Worm (Caenorhabditis elegans) whole organism, L2 larva: ENCODE data around the gene C54F6.20.

Source experiments
- C34F6.9 ChIP-seq: fragments of 150-350 bp; optimal IDR thresholded peaks from 2 replicates; lab custom pipeline; 2014; ENCODE audit warnings: missing biosample characterization, missing genetic modification characterization
- F13H6.1 ChIP-seq: sonication (generic microtip); optimal IDR thresholded peaks from 2 replicates; lab custom pipeline; 2016; ENCODE audit warnings: missing genetic modification characterization, missing compliant biosample characterization
- R02D3.7 ChIP-seq: fragments of 150-350 bp; optimal IDR thresholded peaks from 2 replicates; lab custom pipeline; 2014; ENCODE audit warnings: missing biosample characterization, missing genetic modification characterization
- Y55F3AM.14 ChIP-seq: fragments of 200-800 bp; sonication (Bioruptor generic); optimal IDR thresholded peaks from 2 replicates; lab custom pipeline; 2018; ENCODE audit warnings: mild to moderate bottlenecking, missing genetic modification characterization, missing compliant biosample characterization
- ZK546.5 ChIP-seq: sonication (generic microtip); optimal IDR thresholded peaks from 2 replicates; lab custom pipeline; 2017; ENCODE audit warnings: missing biosample characterization, missing genetic modification characterization
- alr-1 ChIP-seq: fragments of 150-350 bp; optimal IDR thresholded peaks from 2 replicates; lab custom pipeline; 2014; ENCODE audit warnings: missing biosample characterization, missing genetic modification characterization
- aly-2 ChIP-seq: fragments of 150-350 bp; optimal IDR thresholded peaks from 2 replicates; lab custom pipeline; 2014; ENCODE audit warnings: missing biosample characterization, missing genetic modification characterization
- ama-1 ChIP-seq: fragments of 150-350 bp; optimal IDR thresholded peaks from 2 replicates; lab custom pipeline; 2018; ENCODE audit warnings: inconsistent platforms
- blmp-1 ChIP-seq: sonication (generic microtip); optimal IDR thresholded peaks from 2 replicates; lab custom pipeline; 2017; ENCODE audit warnings: missing genetic modification characterization, mild to moderate bottlenecking, missing compliant biosample characterization, antibody characterized with exemption, moderate library complexity; ENCODE audit not compliant: insufficient read depth
- ceh-82 ChIP-seq: fragments of 150-350 bp; optimal IDR thresholded peaks from 2 replicates; lab custom pipeline; 2014; ENCODE audit warnings: missing biosample characterization, missing genetic modification characterization
- crh-2 ChIP-seq: sonication (generic microtip); optimal IDR thresholded peaks from 2 replicates; lab custom pipeline; 2017; ENCODE audit warnings: missing biosample characterization, missing genetic modification characterization
- dmd-4 ChIP-seq: sonication (generic microtip); optimal IDR thresholded peaks from 2 replicates; lab custom pipeline; 2017; ENCODE audit warnings: missing biosample characterization, missing genetic modification characterization
- elt-3 ChIP-seq: sonication (generic microtip); optimal IDR thresholded peaks from 2 replicates; lab custom pipeline; 2017; ENCODE audit warnings: missing biosample characterization, missing genetic modification characterization
- gmeb-1 ChIP-seq: fragments of 150-350 bp; optimal IDR thresholded peaks from 2 replicates; lab custom pipeline; 2014; ENCODE audit warnings: missing biosample characterization, missing genetic modification characterization
- lin-11 ChIP-seq: fragments of 150-350 bp; sonication (generic microtip); optimal IDR thresholded peaks from 2 replicates; lab custom pipeline; 2014; ENCODE audit warnings: missing biosample characterization, missing genetic modification characterization, inconsistent platforms, mixed read lengths
- lin-39 ChIP-seq: fragments of 150-350 bp; optimal IDR thresholded peaks from 2 replicates; lab custom pipeline; 2014; ENCODE audit warnings: missing biosample characterization, missing genetic modification reagents, missing genetic modification characterization
- mab-5 ChIP-seq: fragments of 150-350 bp; optimal IDR thresholded peaks from 2 replicates; lab custom pipeline; 2014; ENCODE audit warnings: missing biosample characterization, missing genetic modification characterization
- mbf-1 ChIP-seq: sonication (generic microtip); optimal IDR thresholded peaks from 2 replicates; lab custom pipeline; 2017; ENCODE audit warnings: missing biosample characterization, missing genetic modification characterization
- mdl-1 ChIP-seq, 2 experiments: fragments of 150-350 bp in 1 of 2; sonication (generic microtip) in 1 of 2; optimal IDR thresholded peaks; 2 replicates each; lab custom pipeline; 2017; ENCODE audit warnings: missing biosample characterization in 2 of 2, missing genetic modification characterization in 2 of 2
- nhr-10 ChIP-seq: sonication (generic microtip); optimal IDR thresholded peaks from 2 replicates; lab custom pipeline; 2017; ENCODE audit warnings: missing biosample characterization, missing genetic modification characterization
- nhr-11 ChIP-seq: fragments of 150-350 bp; optimal IDR thresholded peaks from 2 replicates; lab custom pipeline; 2014; ENCODE audit warnings: missing biosample characterization, missing genetic modification characterization
- nhr-12 ChIP-seq: fragments of 150-350 bp; optimal IDR thresholded peaks from 2 replicates; lab custom pipeline; 2014; ENCODE audit warnings: missing biosample characterization, missing genetic modification characterization
- nhr-21 ChIP-seq: fragments of 150-350 bp; optimal IDR thresholded peaks from 2 replicates; lab custom pipeline; 2014; ENCODE audit warnings: missing biosample characterization, missing genetic modification characterization
- nhr-23 ChIP-seq: fragments of 150-350 bp; optimal IDR thresholded peaks from 2 replicates; lab custom pipeline; 2014; ENCODE audit warnings: missing biosample characterization, missing genetic modification reagents, missing genetic modification characterization
- nhr-237 ChIP-seq: fragments of 150-350 bp; optimal IDR thresholded peaks from 2 replicates; lab custom pipeline; 2014; ENCODE audit warnings: missing biosample characterization, missing genetic modification characterization
- nhr-25 ChIP-seq: fragments of 150-350 bp; sonication (generic microtip); optimal IDR thresholded peaks from 3 replicates; lab custom pipeline; 2014; ENCODE audit warnings: missing biosample characterization, missing genetic modification characterization
- nhr-6 ChIP-seq: fragments of 150-350 bp; optimal IDR thresholded peaks from 2 replicates; lab custom pipeline; 2014; ENCODE audit warnings: missing biosample characterization, missing genetic modification characterization
- skn-1 ChIP-seq: sonication (generic microtip); optimal IDR thresholded peaks from 2 replicates; lab custom pipeline; 2017; ENCODE audit warnings: missing biosample characterization, missing genetic modification characterization
- sma-9 ChIP-seq, 2 experiments: fragments of 150-350 bp in 1 of 2; sonication (generic microtip) in 1 of 2; optimal IDR thresholded peaks; 2 replicates each; lab custom pipeline; 2014 to 2016; ENCODE audit warnings: missing genetic modification characterization in 2 of 2, mild to moderate bottlenecking in 1 of 2, missing biosample characterization in 1 of 2, missing compliant biosample characterization in 1 of 2, missing genetic modification reagents in 1 of 2, moderate library complexity in 1 of 2
- snpc-4 ChIP-seq: fragments of 150-350 bp; optimal IDR thresholded peaks from 2 replicates; lab custom pipeline; 2014; ENCODE audit warnings: missing biosample characterization, missing genetic modification characterization
- unc-39 ChIP-seq: fragments of 150-350 bp; optimal IDR thresholded peaks from 2 replicates; lab custom pipeline; 2014; ENCODE audit warnings: missing biosample characterization, missing genetic modification characterization
- unc-55 ChIP-seq: fragments of 150-350 bp; sonication (generic microtip); optimal IDR thresholded peaks from 3 replicates; lab custom pipeline; 2014; ENCODE audit warnings: missing biosample characterization, missing genetic modification reagents, missing genetic modification characterization
- unc-62 ChIP-seq: fragments of 150-350 bp; optimal IDR thresholded peaks from 2 replicates; lab custom pipeline; 2014; ENCODE audit warnings: missing biosample characterization, missing genetic modification reagents, missing genetic modification characterization
- zag-1 ChIP-seq: fragments of 150-350 bp; optimal IDR thresholded peaks from 2 replicates; lab custom pipeline; 2014; ENCODE audit warnings: missing biosample characterization, missing genetic modification characterization
- ztf-1 ChIP-seq: fragments of 200-800 bp; sonication (Bioruptor generic); conservative IDR thresholded peaks from 2 replicates; pipeline ENCODE4 v1.3.6; 2022; ENCODE audit warnings: missing genetic modification characterization, missing compliant biosample characterization

C54F6.20 gene

ce11 chrV:7543728-7544127 lies 19.2 kb downstream of the C54F6.20 start:
- TF ChIP-seq sma-9 (GFP tag; optimal IDR thresholded peaks at IDR 0.05; lab: Kevin White, UChicago) (peak; percentile 2), sma-9 (tag; optimal IDR thresholded peaks at IDR 0.05; lab: Kevin White, UChicago) (no peak), snpc-4 (tag; lab: Kevin White, UChicago) (no peak), nhr-21 (tag; lab: Kevin White, UChicago) (peak; percentile 69)

- TF ChIP-seq alr-1: no peak
- no peak for TF ChIP-seq ztf-1 (GFP tag; lab: Robert Waterston, UW)
- no peak for TF ChIP-seq nhr-237
- TF ChIP-seq ceh-82 (tag; lab: Kevin White, UChicago): no peak
- no peak for TF ChIP-seq unc-55 (GFP tag; lab: Kevin White, UChicago)
- TF ChIP-seq nhr-25: no peak
- no peak for TF ChIP-seq crh-2 (tag; lab: Kevin White, UChicago)
- no peak for TF ChIP-seq elt-3 (tag; lab: Kevin White, UChicago)
- no peak for TF ChIP-seq C34F6.9 (tag; lab: Kevin White, UChicago)
- no peak for TF ChIP-seq mbf-1 (tag; lab: Kevin White, UChicago)
- no peak for TF ChIP-seq R02D3.7 (tag; lab: Kevin White, UChicago)
- TF ChIP-seq nhr-11 (tag; lab: Kevin White, UChicago): no peak
- no peak for TF ChIP-seq Y55F3AM.14 (GFP tag; lab: Kevin White, UChicago)
- TF ChIP-seq nhr-6 (tag; lab: Kevin White, UChicago): no peak
- TF ChIP-seq aly-2 (tag; lab: Kevin White, UChicago): no peak
Measured at ce11 chrV:7545187-7545586, 20.6 kb downstream of the C54F6.20 start, which contains the start of the genes C54F6.19 and nhx-3. C54F6.19 (plus strand) TSS chrV:7545487. nhx-3 (minus strand) TSS chrV:7545523.

- no peak for TF ChIP-seq zag-1
- TF ChIP-seq snpc-4 (tag; lab: Kevin White, UChicago): no peak
- TF ChIP-seq ZK546.5 (tag; lab: Kevin White, UChicago): no peak
- TF ChIP-seq ama-1 (lab: Kevin White, UChicago): no peak
- no peak for TF ChIP-seq gmeb-1 (tag; lab: Kevin White, UChicago)
- TF ChIP-seq mab-5 (tag; lab: Kevin White, UChicago): no peak
- no peak for TF ChIP-seq mdl-1 (tag; optimal IDR thresholded peaks at IDR 0.05; lab: Kevin White, UChicago)
- no peak for TF ChIP-seq F13H6.1 (tag; lab: Kevin White, UChicago)
- no peak for TF ChIP-seq blmp-1 (tag; lab: Kevin White, UChicago)
- TF ChIP-seq nhr-237: no peak
- TF ChIP-seq nhr-10: no peak
- no peak for TF ChIP-seq nhr-23 (tag; lab: Kevin White, UChicago)
- TF ChIP-seq lin-39 (tag; lab: Kevin White, UChicago): no peak
- no peak for TF ChIP-seq C34F6.9 (tag; lab: Kevin White, UChicago)
- TF ChIP-seq nhr-12 (tag; lab: Kevin White, UChicago): no peak
- no peak for TF ChIP-seq elt-3 (tag; lab: Kevin White, UChicago)
- no peak for TF ChIP-seq aly-2 (tag; lab: Kevin White, UChicago)
- no peak for TF ChIP-seq lin-11 (tag; lab: Kevin White, UChicago)
- no peak for TF ChIP-seq crh-2 (tag; lab: Kevin White, UChicago)
- TF ChIP-seq dmd-4 (tag; lab: Kevin White, UChicago): no peak
Measured at ce11 chrV:7547479-7547878, 22.9 kb downstream of the C54F6.20 start, which contains the start of gene ftn-1. ftn-1 (minus strand) TSS chrV:7547579.

- TF ChIP-seq C34F6.9 (tag; lab: Kevin White, UChicago) (no peak), nhr-25 (no peak), sma-9 (GFP tag; optimal IDR thresholded peaks at IDR 0.05; lab: Kevin White, UChicago) (peak; percentile 52), sma-9 (tag; optimal IDR thresholded peaks at IDR 0.05; lab: Kevin White, UChicago) (no peak)
Measured at ce11 chrV:7548017-7548416, 23.5 kb downstream of the C54F6.20 start.

DNA sequence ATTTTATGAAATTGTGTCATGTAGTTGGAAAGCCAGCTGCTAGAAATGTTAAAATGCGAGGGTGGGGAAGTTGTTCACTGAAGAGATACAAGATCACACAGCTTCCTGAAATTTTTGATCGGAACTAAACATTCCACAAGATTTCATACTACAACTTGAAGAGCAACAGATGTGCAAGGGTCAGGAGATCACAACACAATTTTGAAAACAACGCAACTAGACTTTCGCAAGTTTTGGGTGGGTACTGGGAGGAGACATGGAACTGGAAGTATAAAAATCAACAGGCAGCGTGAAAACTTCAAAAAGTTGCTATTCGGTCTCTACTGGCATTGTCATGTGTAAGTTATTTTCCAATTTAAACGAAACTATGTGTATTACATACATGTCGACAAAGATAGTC lies 27.3 kb downstream of the C54F6.20 start, which contains the start of gene F19F10.3:
Gene F19F10.3 (plus strand): TSS at position 301 of the 400 bp plus-strand sequence.
- TF ChIP-seq unc-62 (GFP tag; lab: Kevin White, UChicago) (no peak), dmd-4 (tag; lab: Kevin White, UChicago) (no peak), crh-2 (tag; lab: Kevin White, UChicago) (no peak), ceh-82 (tag; lab: Kevin White, UChicago) (no peak), snpc-4 (tag; lab: Kevin White, UChicago) (no peak), sma-9 (GFP tag; optimal IDR thresholded peaks at IDR 0.05; lab: Kevin White, UChicago) (no peak), sma-9 (tag; optimal IDR thresholded peaks at IDR 0.05; lab: Kevin White, UChicago) (no peak), Y55F3AM.14 (GFP tag; lab: Kevin White, UChicago) (no peak), mbf-1 (tag; lab: Kevin White, UChicago) (no peak), skn-1 (tag; lab: Kevin White, UChicago) (no peak), blmp-1 (tag; lab: Kevin White, UChicago) (no peak), unc-55 (GFP tag; lab: Kevin White, UChicago) (no peak), zag-1 (no peak), F13H6.1 (tag; lab: Kevin White, UChicago) (no peak), nhr-6 (tag; lab: Kevin White, UChicago) (no peak), nhr-25 (no peak), aly-2 (tag; lab: Kevin White, UChicago) (no peak), unc-39 (tag; lab: Kevin White, UChicago) (no peak)
